Fruit fly (Drosophila melanogaster): ENCODE results near the gene CG15208.

CG15208 gene

dm6 chrX:10905047-10905446, 5.3 kb downstream of the CG15208 start (continued):
- no peak for TF ChIP-seq CG8319 (GFP tag; optimal IDR thresholded peaks at IDR 0.05)
- peak; percentile 1 for TF ChIP-seq CG8632 (GFP tag; optimal IDR thresholded peaks at IDR 0.05)
- peak; percentile 20 for TF ChIP-seq Hr4 (GFP tag; optimal IDR thresholded peaks at IDR 0.05)
- TF ChIP-seq CG8119 (GFP tag; IDR thresholded peaks at IDR 0.05), result no peak
- peak; percentile 15 for TF ChIP-seq Ets21C (GFP tag; optimal IDR thresholded peaks at IDR 0.05)
- TF ChIP-seq acj6 (GFP tag; optimal IDR thresholded peaks at IDR 0.05), result peak; percentile 16
- TF ChIP-seq pdm3 (GFP tag; optimal IDR thresholded peaks at IDR 0.05), result no peak
- peak; percentile 4 for TF ChIP-seq CG6792 (GFP tag; optimal IDR thresholded peaks at IDR 0.05)
- TF ChIP-seq fd85E (GFP tag; optimal IDR thresholded peaks at IDR 0.05), result no peak
- TF ChIP-seq CG7368 (GFP tag; optimal IDR thresholded peaks at IDR 0.05), result peak; percentile 11
- no peak for TF ChIP-seq CG1621 (tag; optimal IDR thresholded peaks at IDR 0.05)

- TF ChIP-seq Lpt (GFP tag; optimal IDR thresholded peaks at IDR 0.05) (no peak), Met (GFP tag; optimal IDR thresholded peaks at IDR 0.05) (no peak), CG8632 (GFP tag; optimal IDR thresholded peaks at IDR 0.05) (no peak), pdm3 (GFP tag; optimal IDR thresholded peaks at IDR 0.05) (no peak), OdsH (GFP tag; optimal IDR thresholded peaks at IDR 0.05) (no peak), CG7368 (GFP tag; optimal IDR thresholded peaks at IDR 0.05) (no peak), CG6854 (GFP tag; optimal IDR thresholded peaks at IDR 0.05) (no peak), fd59A (GFP tag; optimal IDR thresholded peaks at IDR 0.05) (no peak), CG11762 (GFP tag; optimal IDR thresholded peaks at IDR 0.05; ENCODE audit: insufficient read depth) (no peak), Sox15 (GFP tag; optimal IDR thresholded peaks at IDR 0.05) (no peak), Smox (GFP tag; optimal IDR thresholded peaks at IDR 0.05) (no peak), Sox102F (GFP tag; optimal IDR thresholded peaks at IDR 0.05) (no peak), achi (GFP tag; optimal IDR thresholded peaks at IDR 0.05) (no peak), lz (GFP tag; optimal IDR thresholded peaks at IDR 0.05) (no peak), CG16779 (tag; optimal IDR thresholded peaks at IDR 0.05) (no peak), CG10631 (GFP tag; optimal IDR thresholded peaks at IDR 0.05) (no peak), CG9139 (GFP tag; optimal IDR thresholded peaks at IDR 0.05) (no peak), CG10669 (GFP tag; optimal IDR thresholded peaks at IDR 0.05) (no peak), CG3032 (tag; optimal IDR thresholded peaks at IDR 0.05) (no peak)
Measured at dm6 chrX:10905467-10905866, 5.7 kb downstream of the CG15208 start, which contains the start of gene CG43901. CG43901 (plus strand) TSS chrX:10905767.

dm6 chrX:10906222-10906866, 6.6 kb downstream of the CG15208 start:
- TF ChIP-seq ss (GFP tag; optimal IDR thresholded peaks at IDR 0.05) (peak in 1 of 2 experiments; percentile 1), esn (GFP tag; optimal IDR thresholded peaks at IDR 0.05) (no peak)

- TF ChIP-seq Gug (GFP tag; IDR thresholded peaks at IDR 0.05) (no peak), CG8319 (GFP tag; optimal IDR thresholded peaks at IDR 0.05) (no peak), eg (GFP tag; IDR thresholded peaks at IDR 0.05) (no peak), CG6808 (GFP tag; optimal IDR thresholded peaks at IDR 0.05) (no peak), achi (GFP tag; optimal IDR thresholded peaks at IDR 0.05) (no peak), CG16779 (tag; optimal IDR thresholded peaks at IDR 0.05) (no peak), Blimp-1 (GFP tag; optimal IDR thresholded peaks at IDR 0.05) (no peak), CG3032 (tag; optimal IDR thresholded peaks at IDR 0.05) (no peak), CG15336 (GFP tag; IDR thresholded peaks at IDR 0.05) (no peak), CG3919 (GFP tag; optimal IDR thresholded peaks at IDR 0.05) (no peak), CG31627 (GFP tag; optimal IDR thresholded peaks at IDR 0.05) (no peak), Hr39 (GFP tag; optimal IDR thresholded peaks at IDR 0.05) (no peak), CG1621 (tag; optimal IDR thresholded peaks at IDR 0.05) (no peak), CG7368 (GFP tag; optimal IDR thresholded peaks at IDR 0.05) (no peak), vri (GFP tag; optimal IDR thresholded peaks at IDR 0.05) (no peak), Smox (GFP tag; optimal IDR thresholded peaks at IDR 0.05) (no peak), acj6 (GFP tag; optimal IDR thresholded peaks at IDR 0.05) (no peak), Sox102F (GFP tag; optimal IDR thresholded peaks at IDR 0.05) (no peak)
Measured at dm6 chrX:10912585-10912984, 12.8 kb downstream of the CG15208 start.

Data from whole organism, prepupa.